Fruit fly (Drosophila melanogaster) whole organism, larva: ENCODE results near the gene Snm1.

Experiments
- noc ChIP-seq: fragments of 200-800 bp; sonication (Bioruptor generic); optimal IDR thresholded peaks from 3 replicates; lab custom pipeline; 2019; ENCODE audit warnings: missing biosample characterization, mild to moderate bottlenecking, missing genetic modification characterization, moderate library complexity

The Snm1 gene

DNA sequence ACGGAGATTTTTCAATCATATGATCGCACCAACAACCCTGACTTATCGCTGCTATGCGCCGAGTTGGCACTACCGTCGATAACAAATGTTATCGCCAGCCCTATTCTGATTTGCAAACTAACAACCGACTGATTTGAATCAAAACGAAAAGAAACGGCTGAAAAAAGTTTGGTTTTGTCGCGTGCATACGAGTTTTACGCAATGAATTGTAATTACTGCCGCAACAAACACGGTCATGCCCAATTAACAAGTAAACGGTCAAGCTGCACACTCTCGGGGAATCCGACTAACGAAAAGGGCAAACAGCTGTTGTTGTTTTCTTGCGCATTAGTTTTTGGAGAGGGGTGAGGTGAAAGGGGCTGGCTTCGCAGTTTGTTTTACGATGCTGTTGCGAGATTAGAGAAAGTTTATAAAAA lies 9.9 kb downstream of the Snm1 start, which contains the start of the genes CG14671 and CG12746:
CG14671 (minus strand) TSS at position 41 of the 416 bp plus-strand sequence.
CG12746 (plus strand) TSS at position 91 of the 416 bp plus-strand sequence.
- no peak for TF ChIP-seq noc (tag; lab: Kevin White, UChicago)

DNA sequence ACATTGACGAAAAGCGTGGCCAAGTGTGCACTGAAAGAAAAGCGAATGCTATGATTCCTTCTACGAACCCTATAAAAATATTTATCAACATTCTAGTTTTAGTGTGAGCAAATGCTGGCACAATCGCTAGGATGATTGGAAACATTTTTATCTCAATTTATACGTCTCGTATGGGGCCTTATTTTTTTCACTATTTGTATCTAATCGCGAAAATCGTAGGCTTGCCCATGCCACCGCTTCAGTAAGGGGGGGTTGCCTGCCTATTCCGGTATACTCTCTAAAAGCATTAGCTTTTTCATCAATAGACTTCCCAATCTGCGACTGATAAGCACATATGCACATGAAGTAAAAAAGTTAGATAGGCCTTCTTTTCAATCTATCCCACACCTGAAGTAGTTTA lies 10.7 kb downstream of the Snm1 start:
- TF ChIP-seq noc (tag; lab: Kevin White, UChicago), result peak; percentile 88

DNA sequence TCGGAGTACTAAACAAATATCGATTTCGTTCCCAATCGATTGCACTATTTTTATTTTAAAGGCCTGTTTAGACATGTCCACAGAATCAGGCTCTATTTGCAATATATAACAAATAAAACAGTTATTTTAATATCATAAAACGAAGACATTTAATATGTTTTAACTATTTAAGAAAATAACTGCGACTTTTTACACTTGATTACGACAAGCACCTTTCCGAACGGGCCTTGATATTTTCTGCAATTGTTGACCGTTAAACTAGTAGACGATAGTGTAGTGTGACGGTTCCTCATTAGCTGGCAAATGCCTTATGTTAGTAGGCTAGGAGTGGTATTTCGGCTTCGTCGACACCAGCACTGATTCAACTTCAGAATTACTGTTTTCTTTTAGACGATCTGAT lies 13.7 kb downstream of the Snm1 start, which contains the start of the genes CG2931 and Rheb:
CG2931 (minus strand) TSS at position 26 of the 400 bp plus-strand sequence.
Rheb (plus strand) TSS at position 332 of the 400 bp plus-strand sequence.
- TF ChIP-seq noc (tag; lab: Kevin White, UChicago), result peak; percentile 23

DNA sequence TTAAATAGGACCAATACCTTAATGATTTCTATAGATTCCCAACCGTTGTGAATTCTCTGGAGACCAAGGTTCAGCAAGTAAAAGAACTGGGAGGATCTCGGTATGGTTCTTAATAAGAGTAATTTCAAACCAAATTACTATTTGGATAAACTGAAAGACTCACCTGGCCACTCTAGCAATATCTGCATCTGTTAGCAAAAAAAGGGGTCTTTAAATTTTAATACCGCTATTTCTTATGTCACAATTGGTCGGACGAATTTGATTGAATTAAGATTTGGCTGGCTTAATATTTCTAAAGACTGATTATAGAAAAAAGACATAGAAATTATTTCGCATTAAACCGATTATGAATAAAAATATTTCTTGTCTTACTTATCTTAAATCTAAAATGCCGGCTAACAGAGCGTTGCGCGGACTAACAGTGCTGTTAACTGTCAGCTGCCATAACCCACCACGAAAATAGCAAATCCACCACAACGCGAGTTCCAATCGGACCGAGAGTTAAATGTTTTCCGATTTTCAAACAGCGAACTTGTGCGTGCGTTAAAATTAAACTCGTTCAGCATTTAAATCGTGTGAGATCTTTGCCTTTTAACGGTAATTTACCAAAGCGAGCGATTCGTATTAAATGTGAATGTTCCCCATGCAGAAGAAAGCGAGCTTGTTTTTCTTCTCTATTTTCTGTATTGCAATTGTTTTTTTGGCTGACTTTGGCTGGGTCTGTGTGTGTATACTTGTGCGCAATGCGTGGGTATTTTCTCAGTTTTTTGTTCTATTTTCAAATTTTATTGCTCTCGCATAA lies 16.0 kb downstream of the Snm1 start, which contains the start of gene CRMP:
CRMP (plus strand) TSS at position 474 of the 802 bp plus-strand sequence.
- TF ChIP-seq noc (tag; lab: Kevin White, UChicago), result no peak

DNA sequence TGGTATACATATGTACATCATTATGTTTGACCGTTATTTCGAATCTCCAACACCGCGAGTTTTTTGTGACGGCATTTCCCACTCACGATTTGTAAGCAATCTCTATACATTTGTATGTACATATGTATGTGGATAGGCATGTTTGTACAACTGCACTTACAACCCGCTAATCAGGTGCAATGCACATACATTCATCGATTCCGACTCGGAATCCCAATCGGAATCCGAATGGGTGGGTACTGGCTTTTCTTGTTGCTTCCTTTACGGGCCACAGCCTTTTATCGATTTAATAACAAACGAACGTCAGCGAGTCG lies 16.5 kb downstream of the Snm1 start:
- TF ChIP-seq noc (tag; lab: Kevin White, UChicago), result no peak

DNA sequence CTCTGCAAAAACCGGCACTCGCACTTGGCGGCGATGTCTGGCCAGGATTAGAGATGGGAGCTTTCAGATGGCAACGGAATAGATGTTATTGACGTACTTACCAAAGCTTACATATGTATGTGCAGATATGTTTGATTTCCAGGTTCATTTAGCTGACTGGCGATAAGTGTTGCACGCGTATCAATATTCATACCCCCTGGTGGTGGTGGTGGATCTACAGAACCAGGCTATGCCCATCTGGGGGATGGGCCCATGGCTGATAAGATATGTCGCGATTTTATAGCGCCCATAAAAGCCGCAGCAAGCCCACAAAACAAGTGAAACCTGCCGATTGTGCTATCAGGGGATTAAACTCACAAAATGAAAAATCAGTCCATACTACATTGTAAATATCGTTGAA lies 16.9 kb downstream of the Snm1 start:
- TF ChIP-seq noc (tag; lab: Kevin White, UChicago), result no peak

DNA sequence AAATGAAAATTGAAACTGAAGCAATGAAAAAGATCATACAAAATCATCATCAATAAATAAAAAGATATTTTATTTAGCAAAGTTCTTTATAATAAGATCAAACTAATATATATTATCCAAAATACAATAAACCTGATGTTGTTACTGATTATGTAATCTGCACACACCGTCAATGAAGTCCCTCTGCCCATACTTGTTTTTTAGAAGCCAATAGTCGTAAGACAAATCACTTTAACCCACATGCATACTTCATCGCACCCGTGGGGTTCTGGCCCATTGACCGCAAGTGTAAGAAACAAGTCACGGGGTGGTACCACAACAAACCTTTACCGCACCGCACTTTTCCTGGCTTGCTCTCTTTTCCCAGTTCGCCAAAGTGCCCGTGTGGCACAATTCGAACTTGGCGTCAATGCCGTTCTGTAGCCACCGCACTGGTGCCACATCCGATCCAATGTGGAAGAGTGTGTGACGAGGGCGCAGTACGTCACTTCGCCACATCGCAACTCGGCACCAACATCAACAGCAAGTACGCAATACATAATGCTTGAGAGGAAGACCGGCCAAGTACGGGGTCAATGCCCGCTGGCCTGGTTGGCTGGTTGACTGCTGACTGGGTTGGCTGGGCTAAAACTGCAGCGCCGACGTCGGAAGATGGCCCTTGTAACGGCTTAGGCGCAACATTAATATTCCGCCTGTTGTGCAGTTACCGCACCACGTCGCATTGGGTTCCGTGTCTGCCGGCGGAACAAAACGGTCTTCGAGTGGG lies 18.2 kb downstream of the Snm1 start:
- no peak for TF ChIP-seq noc (tag; lab: Kevin White, UChicago)

DNA sequence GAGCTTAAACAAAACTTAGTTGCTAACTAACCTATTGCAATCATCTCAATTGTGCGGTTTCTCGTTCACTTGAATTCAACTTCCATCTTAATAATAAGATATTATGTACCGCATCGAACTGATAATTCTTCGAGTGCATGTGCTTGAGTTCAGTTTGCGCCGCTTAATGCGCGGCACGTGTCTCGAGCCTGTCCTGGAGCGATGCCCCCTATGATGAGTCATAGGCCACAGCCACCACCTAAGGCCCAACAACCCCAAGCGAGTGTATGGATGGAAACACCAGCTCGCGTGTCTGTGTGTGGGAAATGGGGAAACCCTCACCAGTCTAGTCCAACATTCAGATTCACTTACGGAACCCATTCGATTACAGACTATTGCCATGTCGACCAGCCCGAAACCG lies 19.0 kb downstream of the Snm1 start:
- no peak for TF ChIP-seq noc (tag; lab: Kevin White, UChicago)

DNA sequence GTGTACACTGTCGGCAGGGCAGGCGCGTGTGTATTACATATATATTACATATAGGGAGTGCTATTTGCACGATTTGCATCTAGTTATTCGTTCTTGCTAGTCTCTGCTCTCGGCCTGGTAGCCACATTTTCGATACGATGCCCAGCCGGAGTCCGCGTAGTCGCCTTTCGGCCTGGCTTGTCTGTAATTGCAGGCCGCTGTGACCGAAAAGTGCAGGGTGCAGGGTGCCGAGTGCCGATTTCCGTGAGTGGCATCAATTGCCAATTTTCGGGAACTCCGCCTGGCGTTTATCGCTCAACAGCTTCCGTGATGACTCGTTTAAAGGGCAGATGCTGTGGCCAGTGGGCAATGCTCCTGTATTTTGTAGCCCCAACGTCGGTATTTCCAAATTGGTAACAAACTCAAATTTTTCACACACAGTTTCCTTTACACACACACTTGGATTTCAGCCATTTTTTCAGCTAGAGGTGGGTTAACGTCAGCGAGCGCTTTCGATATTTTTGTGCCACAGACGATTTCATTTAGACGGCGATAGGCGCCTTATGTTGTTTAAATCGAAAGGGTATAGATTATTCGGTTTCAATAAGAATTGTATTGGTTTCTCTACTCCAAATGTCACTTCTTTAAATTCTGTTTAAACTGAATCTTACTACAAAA lies 33.1 kb downstream of the Snm1 start, which contains the start of gene CG2926:
CG2926 (minus strand) TSS at position 518 of the 657 bp plus-strand sequence.
- TF ChIP-seq noc (tag; lab: Kevin White, UChicago), result no peak

DNA sequence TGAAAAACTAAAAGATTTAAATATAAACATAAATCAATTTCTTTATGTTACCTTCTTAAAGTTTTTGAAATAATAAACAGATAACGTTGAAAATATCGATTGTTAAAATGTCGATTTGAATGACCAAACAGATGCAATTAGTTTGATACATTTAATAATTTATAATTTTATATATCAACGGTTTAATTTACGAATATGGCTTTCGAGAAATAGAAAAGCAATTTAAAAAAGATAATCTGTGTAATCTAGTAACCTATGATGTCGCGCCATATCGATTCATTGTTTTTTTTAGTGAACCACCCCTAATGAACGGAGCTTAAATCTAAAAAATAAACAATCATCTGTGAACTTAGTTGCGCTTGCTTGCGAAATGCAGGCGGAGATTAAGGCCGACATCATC lies 33.7 kb downstream of the Snm1 start, which contains the start of gene PolZ2:
PolZ2 (plus strand) TSS at position 301 of the 400 bp plus-strand sequence.
- no peak for TF ChIP-seq noc (tag; lab: Kevin White, UChicago)

DNA sequence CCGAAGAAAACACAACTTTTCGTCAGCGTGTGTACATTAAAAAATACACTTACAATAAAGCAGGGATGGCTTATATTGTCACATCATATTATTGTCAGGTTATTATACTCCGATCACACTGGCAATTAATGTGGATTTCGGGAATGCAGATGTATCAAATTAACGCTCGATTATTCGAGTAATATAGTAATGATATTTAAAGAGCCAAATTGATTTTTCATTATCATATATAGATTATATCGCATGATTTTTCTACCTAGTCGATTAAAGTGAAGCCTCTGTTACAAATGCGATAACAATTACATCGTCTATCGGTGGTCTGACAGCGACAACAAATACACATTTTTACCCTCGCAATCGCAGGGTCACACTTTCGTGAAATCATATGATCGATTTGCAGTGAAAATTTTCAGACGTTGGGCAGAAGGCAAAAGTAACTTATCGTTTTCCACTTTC lies 36.5 kb downstream of the Snm1 start, which contains the start of the genes noi and Vha26:
noi (minus strand) TSS at position 62 of the 456 bp plus-strand sequence.
Vha26 (plus strand) TSS at position 366 of the 456 bp plus-strand sequence.
- TF ChIP-seq noc (tag; lab: Kevin White, UChicago), result no peak

DNA sequence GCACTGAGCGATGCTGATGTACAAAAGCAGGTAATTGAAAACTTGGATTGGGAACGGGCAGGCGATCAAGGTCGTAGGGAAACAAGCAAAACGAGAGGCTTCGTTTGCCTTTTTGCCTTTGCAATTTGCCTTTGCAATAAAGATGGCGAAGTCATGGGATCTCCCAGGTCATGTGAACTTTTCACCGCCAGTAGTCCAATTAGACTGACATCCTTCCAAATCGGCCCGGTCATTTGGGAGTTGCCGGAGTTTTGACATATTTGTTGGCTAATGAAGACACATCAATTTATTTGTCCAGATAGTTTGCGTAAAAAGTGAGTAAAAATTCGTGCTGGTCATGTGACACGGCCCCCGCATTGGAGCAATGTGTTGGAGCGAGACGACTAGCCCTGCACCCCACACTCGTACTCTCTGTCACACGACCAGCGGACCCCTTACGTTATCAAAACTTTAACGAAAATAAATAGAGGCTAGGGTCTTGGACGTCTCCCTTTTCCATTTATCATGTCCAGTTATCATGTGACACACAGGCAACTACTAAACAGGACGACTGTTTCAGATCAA lies 37.2 kb downstream of the Snm1 start:
- no peak for TF ChIP-seq noc (tag; lab: Kevin White, UChicago)

DNA sequence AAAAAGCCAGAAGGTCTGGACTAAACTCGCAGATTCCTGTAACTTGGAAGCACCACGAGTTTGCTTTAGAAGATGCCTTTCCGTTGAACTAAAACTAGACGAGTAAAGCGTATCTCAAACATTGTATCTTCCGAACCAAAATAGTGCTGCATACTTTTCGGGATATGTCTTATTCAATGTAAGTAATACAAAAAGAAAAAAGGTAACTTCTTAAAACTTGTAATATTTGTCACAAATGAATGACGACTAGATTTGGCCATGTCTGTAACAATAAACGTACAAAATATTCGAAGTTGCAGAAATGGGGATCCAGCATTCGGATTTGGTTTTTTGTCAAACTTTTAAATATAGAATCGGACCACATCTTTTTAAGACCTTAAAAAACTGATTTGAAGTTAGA lies 40.0 kb downstream of the Snm1 start:
- TF ChIP-seq noc (tag; lab: Kevin White, UChicago), result no peak

DNA sequence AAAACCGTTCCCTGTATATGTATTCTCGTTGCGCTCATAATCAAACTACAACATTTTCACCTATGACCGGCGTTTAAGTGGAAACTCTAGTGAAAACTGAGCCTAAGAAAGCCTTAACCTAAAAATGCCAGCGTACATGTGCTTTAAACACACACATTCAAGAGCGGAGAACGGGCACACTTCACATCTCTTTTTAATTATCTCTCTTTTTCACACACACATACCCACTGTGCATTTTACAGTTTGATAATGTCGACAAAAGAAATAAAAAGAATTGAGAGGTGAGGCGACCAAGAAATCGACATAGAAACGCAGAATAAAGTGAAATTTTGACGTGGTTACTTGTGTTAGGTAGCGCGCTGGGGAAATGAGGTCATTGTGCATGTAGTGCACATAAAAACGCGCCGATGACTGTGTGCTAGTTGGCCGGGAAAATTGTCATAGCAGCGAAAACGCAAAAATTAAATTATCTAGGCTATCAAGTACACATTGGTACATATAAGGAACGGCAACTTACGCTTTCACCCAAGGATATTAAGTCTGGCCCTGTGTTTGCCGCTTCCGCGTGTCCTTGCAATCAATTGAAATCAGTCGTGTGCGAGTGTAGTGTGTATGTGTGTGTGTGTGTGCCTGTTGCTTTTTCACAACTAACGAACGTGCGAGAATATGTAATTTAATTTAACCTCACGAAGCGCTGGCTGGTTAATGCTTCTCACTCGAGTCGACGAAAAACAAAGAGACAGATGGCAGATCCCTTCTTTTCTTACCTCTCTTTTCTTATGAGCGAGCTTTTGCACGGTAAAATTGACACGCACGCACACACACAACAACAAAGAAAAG lies 44.9 kb downstream of the Snm1 start:
- no peak for TF ChIP-seq noc (tag; lab: Kevin White, UChicago)
